Worm (Caenorhabditis elegans): Measurements from ENCODE around the gene W03G11.4.

ce11 chrX:12073764-12074163 is 19.2 kb downstream of the W03G11.4 start, which contains the start of gene tmem-145:
- no peak for TF ChIP-seq alr-1 (tag; optimal IDR thresholded peaks at IDR 0.05)
- TF ChIP-seq nhr-77 (tag; optimal IDR thresholded peaks at IDR 0.05) = no peak
- TF ChIP-seq nhr-237 (tag; optimal IDR thresholded peaks at IDR 0.05) = no peak
- no peak for TF ChIP-seq elt-1 (tag; optimal IDR thresholded peaks at IDR 0.05)
- TF ChIP-seq fos-1 (tag; optimal IDR thresholded peaks at IDR 0.05) = no peak
- no peak for TF ChIP-seq ceh-82 (tag; optimal IDR thresholded peaks at IDR 0.05)
- TF ChIP-seq ZK546.5 (tag; optimal IDR thresholded peaks at IDR 0.05) = no peak
- TF ChIP-seq nhr-11 (tag; optimal IDR thresholded peaks at IDR 0.05) = no peak
- TF ChIP-seq R02D3.7 (tag; optimal IDR thresholded peaks at IDR 0.05) = no peak
- TF ChIP-seq snpc-4 (tag; optimal IDR thresholded peaks at IDR 0.05) = no peak
- no peak for TF ChIP-seq nhr-10 (tag; optimal IDR thresholded peaks at IDR 0.05)
- TF ChIP-seq lin-39 (tag; optimal IDR thresholded peaks at IDR 0.05) = no peak
- TF ChIP-seq zag-1 (tag; optimal IDR thresholded peaks at IDR 0.05) = no peak
- TF ChIP-seq aly-2 (tag; optimal IDR thresholded peaks at IDR 0.05) = no peak
